Worm (Caenorhabditis elegans) whole organism, young adult: ENCODE data around the gene glb-29.

Experiments used
- B0019.2 ChIP-seq: fragments of 200-800 bp; sonication (Bioruptor generic); conservative IDR thresholded peaks from 2 replicates; pipeline ENCODE4 v1.3.6; 2022; ENCODE audit warnings: missing genetic modification reagents, missing genetic modification characterization, missing compliant biosample characterization
- C06A6.2 ChIP-seq: fragments of 200-800 bp; sonication (Bioruptor generic); conservative IDR thresholded peaks from 2 replicates; pipeline ENCODE4 v1.3.6; 2022; ENCODE audit warnings: missing genetic modification characterization, missing compliant biosample characterization
- C17E4.6 ChIP-seq: fragments of 200-800 bp; sonication (Bioruptor generic); IDR thresholded peaks from 2 replicates; pipeline ENCODE4 v1.3.6; 2022; ENCODE audit warnings: missing genetic modification reagents, missing genetic modification characterization, missing compliant biosample characterization
- F22D6.2 ChIP-seq: sonication (generic microtip); optimal IDR thresholded peaks from 2 replicates; lab custom pipeline; 2016; ENCODE audit warnings: mild to moderate bottlenecking, missing genetic modification characterization, missing compliant biosample characterization
- F33H1.4 ChIP-seq: fragments of 200-800 bp; sonication (Bioruptor generic); IDR thresholded peaks from 2 replicates; pipeline ENCODE4 v1.3.6; 2022; ENCODE audit warnings: missing genetic modification reagents, missing genetic modification characterization, missing compliant biosample characterization
- F37B4.10 ChIP-seq: fragments of 200-800 bp; sonication (Bioruptor generic); IDR thresholded peaks from 2 replicates; pipeline ENCODE4 v1.3.6; 2022; ENCODE audit warnings: missing genetic modification characterization, missing compliant biosample characterization
- F39B2.1 ChIP-seq: fragments of 200-800 bp; sonication (Bioruptor generic); IDR thresholded peaks from 2 replicates; pipeline ENCODE4 v1.3.6; 2022; ENCODE audit warnings: missing genetic modification reagents, missing genetic modification characterization, missing compliant biosample characterization
- F52B5.7 ChIP-seq: sonication (generic microtip); optimal IDR thresholded peaks from 2 replicates; lab custom pipeline; 2016; ENCODE audit warnings: mild to moderate bottlenecking, missing genetic modification characterization, missing compliant biosample characterization
- F57A8.1 ChIP-seq: fragments of 200-800 bp; sonication (Bioruptor generic); optimal IDR thresholded peaks from 2 replicates; lab custom pipeline; 2018; ENCODE audit warnings: mild to moderate bottlenecking, missing genetic modification characterization, moderate library complexity, missing compliant biosample characterization
- K11D2.4 ChIP-seq: fragments of 200-800 bp; sonication (Bioruptor generic); IDR thresholded peaks from 2 replicates; pipeline ENCODE4 v1.3.6; 2022; ENCODE audit warnings: missing genetic modification reagents, missing genetic modification characterization, missing compliant biosample characterization
- T07F8.4 ChIP-seq: sonication (generic microtip); optimal IDR thresholded peaks from 2 replicates; lab custom pipeline; 2016; ENCODE audit warnings: mild to moderate bottlenecking, missing genetic modification characterization, moderate library complexity, missing compliant biosample characterization
- Y53F4B.3 ChIP-seq: fragments of 200-800 bp; sonication (Bioruptor generic); IDR thresholded peaks from 2 replicates; pipeline ENCODE4 v1.3.6; 2022; ENCODE audit warnings: missing genetic modification reagents, missing genetic modification characterization, missing compliant biosample characterization
- Y67H2A.10 ChIP-seq: fragments of 200-800 bp; sonication (Bioruptor generic); conservative IDR thresholded peaks from 2 replicates; pipeline ENCODE4 v1.3.6; 2022; ENCODE audit warnings: missing genetic modification reagents, missing genetic modification characterization, missing compliant biosample characterization
- Y79H2A.3 ChIP-seq: fragments of 200-800 bp; sonication (Bioruptor generic); conservative IDR thresholded peaks from 2 replicates; pipeline ENCODE4 v1.3.6; 2022; ENCODE audit warnings: missing genetic modification reagents, missing genetic modification characterization, missing compliant biosample characterization
- ZK185.1 ChIP-seq: sonication (generic microtip); optimal IDR thresholded peaks from 2 replicates; lab custom pipeline; 2016; ENCODE audit warnings: mild to moderate bottlenecking, missing genetic modification characterization, missing compliant biosample characterization; ENCODE audit not compliant: poor library complexity, severe bottlenecking
- akir-1 ChIP-seq: fragments of 200-800 bp; sonication (Bioruptor generic); optimal IDR thresholded peaks from 2 replicates; lab custom pipeline; 2018; ENCODE audit warnings: mild to moderate bottlenecking, missing genetic modification characterization, moderate library complexity, missing compliant biosample characterization
- ama-1 ChIP-seq, 3 experiments: fragments of 150-350 bp in 1 of 3; sonication (generic microtip) in 2 of 3; optimal IDR thresholded peaks; 2 replicates each; lab custom pipeline; 2014 to 2018; ENCODE audit warnings: missing biosample characterization in 2 of 3, missing genetic modification characterization in 2 of 3, missing genetic modification reagents in 2 of 3
- attf-3 ChIP-seq: fragments of 200-800 bp; sonication (Bioruptor generic); conservative IDR thresholded peaks from 2 replicates; pipeline ENCODE4 v1.3.6; 2022; ENCODE audit warnings: missing genetic modification reagents, missing genetic modification characterization, missing compliant biosample characterization
- bed-2 ChIP-seq: fragments of 200-800 bp; sonication (Bioruptor generic); IDR thresholded peaks from 2 replicates; pipeline ENCODE4 v1.3.6; 2022; ENCODE audit warnings: missing genetic modification reagents, missing genetic modification characterization, missing compliant biosample characterization
- ccch-3 ChIP-seq: fragments of 200-800 bp; sonication (Bioruptor generic); optimal IDR thresholded peaks from 2 replicates; lab custom pipeline; 2018; ENCODE audit warnings: mild to moderate bottlenecking, missing genetic modification characterization, missing compliant biosample characterization
- cebp-2 ChIP-seq: fragments of 200-800 bp; sonication (Bioruptor generic); IDR thresholded peaks from 2 replicates; pipeline ENCODE4 v1.3.6; 2022; ENCODE audit warnings: missing genetic modification characterization, missing compliant biosample characterization
- ceh-40 ChIP-seq: fragments of 200-800 bp; sonication (Bioruptor generic); IDR thresholded peaks from 2 replicates; pipeline ENCODE4 v1.3.6; 2022; ENCODE audit warnings: missing genetic modification characterization, missing compliant biosample characterization
- ceh-79 ChIP-seq: sonication (generic microtip); optimal IDR thresholded peaks from 2 replicates; lab custom pipeline; 2017; ENCODE audit warnings: mild to moderate bottlenecking, missing genetic modification characterization, missing compliant biosample characterization
- die-1 ChIP-seq: sonication (generic microtip); optimal IDR thresholded peaks from 2 replicates; lab custom pipeline; 2016; ENCODE audit warnings: missing genotype, mild to moderate bottlenecking, missing genetic modification characterization, missing compliant biosample characterization
- egl-18 ChIP-seq: fragments of 200-800 bp; sonication (Bioruptor generic); IDR thresholded peaks from 2 replicates; pipeline ENCODE4 v1.3.6; 2022; ENCODE audit warnings: missing genetic modification reagents, missing genetic modification characterization, missing compliant biosample characterization
- egrh-3 ChIP-seq: fragments of 200-800 bp; sonication (Bioruptor generic); IDR thresholded peaks from 2 replicates; pipeline ENCODE4 v1.3.6; 2022; ENCODE audit warnings: missing genetic modification reagents, missing genetic modification characterization, missing compliant biosample characterization
- ekl-4 ChIP-seq: fragments of 200-800 bp; sonication (Bioruptor generic); IDR thresholded peaks from 2 replicates; pipeline ENCODE4 v1.3.6; 2022; ENCODE audit warnings: missing genetic modification reagents, missing genetic modification characterization, missing compliant biosample characterization
- hmg-1.2 ChIP-seq: fragments of 200-800 bp; sonication (Bioruptor generic); IDR thresholded peaks from 2 replicates; pipeline ENCODE4 v1.3.6; 2022; ENCODE audit warnings: missing genetic modification reagents, missing genetic modification characterization, missing compliant biosample characterization
- lin-26 ChIP-seq: fragments of 200-800 bp; sonication (Bioruptor generic); IDR thresholded peaks from 2 replicates; pipeline ENCODE4 v1.3.6; 2022; ENCODE audit warnings: missing genetic modification reagents, missing genetic modification characterization, missing compliant biosample characterization
- madf-8 ChIP-seq: fragments of 200-800 bp; sonication (Bioruptor generic); conservative IDR thresholded peaks from 2 replicates; pipeline ENCODE4 v1.3.6; 2022; ENCODE audit warnings: missing genetic modification reagents, missing genetic modification characterization, missing compliant biosample characterization
- mcd-1 ChIP-seq: fragments of 200-800 bp; sonication (Bioruptor generic); IDR thresholded peaks from 2 replicates; pipeline ENCODE4 v1.3.6; 2022; ENCODE audit warnings: missing genetic modification reagents, missing genetic modification characterization, missing compliant biosample characterization
- mes-4 ChIP-seq: sonication (generic microtip); optimal IDR thresholded peaks from 2 replicates; lab custom pipeline; 2016; ENCODE audit warnings: missing genotype, missing genetic modification characterization, missing compliant biosample characterization
- nhr-120 ChIP-seq: fragments of 200-800 bp; sonication (Bioruptor generic); IDR thresholded peaks from 2 replicates; pipeline ENCODE4 v1.3.6; 2022; ENCODE audit warnings: missing genetic modification characterization, missing compliant biosample characterization
- nhr-27 ChIP-seq: fragments of 200-800 bp; sonication (Bioruptor generic); optimal IDR thresholded peaks from 2 replicates; lab custom pipeline; 2018; ENCODE audit warnings: mild to moderate bottlenecking, missing genetic modification characterization, moderate library complexity, missing compliant biosample characterization
- nhr-80 ChIP-seq: sonication (generic microtip); optimal IDR thresholded peaks from 2 replicates; lab custom pipeline; 2016; ENCODE audit warnings: missing genetic modification characterization, missing compliant biosample characterization
- rcor-1 ChIP-seq: fragments of 200-800 bp; sonication (Bioruptor generic); IDR thresholded peaks from 2 replicates; pipeline ENCODE4 v1.3.6; 2022; ENCODE audit warnings: missing genetic modification reagents, missing genetic modification characterization, missing compliant biosample characterization
- rec-8 ChIP-seq, 2 experiments: sonication (generic microtip); optimal IDR thresholded peaks; 2 replicates each; lab custom pipeline; 2016; ENCODE audit warnings: mild to moderate bottlenecking in 2 of 2, missing genetic modification characterization in 2 of 2, missing genetic modification reagents in 2 of 2, missing genotype in 2 of 2, missing biosample characterization in 1 of 2, missing compliant biosample characterization in 1 of 2, moderate library complexity in 1 of 2
- repo-1 ChIP-seq: sonication (generic microtip); optimal IDR thresholded peaks from 2 replicates; lab custom pipeline; 2017; ENCODE audit warnings: mild to moderate bottlenecking, missing genetic modification characterization, missing compliant biosample characterization
- rpc-1 ChIP-seq, 2 experiments: fragments of 150-350 bp in 1 of 2; sonication (generic microtip) in 1 of 2; optimal IDR thresholded peaks; 2 replicates each; lab custom pipeline; 2014 to 2018; ENCODE audit warnings: missing biosample characterization in 1 of 2, missing genetic modification characterization in 1 of 2, missing genetic modification reagents in 1 of 2, missing genotype in 1 of 2
- sea-2 ChIP-seq: fragments of 200-800 bp; sonication (Bioruptor generic); IDR thresholded peaks from 2 replicates; pipeline ENCODE4 v1.3.6; 2022; ENCODE audit warnings: missing genetic modification characterization, missing compliant biosample characterization
- snpc-1.1 ChIP-seq: sonication (generic microtip); optimal IDR thresholded peaks from 2 replicates; lab custom pipeline; 2017; ENCODE audit warnings: missing genetic modification characterization, mild to moderate bottlenecking, missing compliant biosample characterization, antibody characterized with exemption, moderate library complexity, missing genotype, missing genetic modification reagents; ENCODE audit not compliant: insufficient read depth
- somi-1 ChIP-seq: fragments of 200-800 bp; sonication (Bioruptor generic); optimal IDR thresholded peaks from 2 replicates; lab custom pipeline; 2018; ENCODE audit warnings: mild to moderate bottlenecking, missing genetic modification characterization, missing compliant biosample characterization
- tbp1 ChIP-seq: fragments of 200-800 bp; sonication (Bioruptor generic); optimal IDR thresholded peaks from 2 replicates; lab custom pipeline; 2018; ENCODE audit warnings: mild to moderate bottlenecking, missing genetic modification characterization, missing compliant biosample characterization
- tbx-9 ChIP-seq: sonication (generic microtip); optimal IDR thresholded peaks from 2 replicates; lab custom pipeline; 2016; ENCODE audit warnings: borderline replicate concordance, missing genetic modification characterization, inconsistent platforms, missing compliant biosample characterization
- zim-3 ChIP-seq: sonication (generic microtip); optimal IDR thresholded peaks from 2 replicates; lab custom pipeline; 2017; ENCODE audit warnings: mild to moderate bottlenecking, missing genetic modification characterization, moderate library complexity, missing compliant biosample characterization
- ztf-3 ChIP-seq: fragments of 200-800 bp; sonication (Bioruptor generic); optimal IDR thresholded peaks from 2 replicates; lab custom pipeline; 2018; ENCODE audit warnings: mild to moderate bottlenecking, missing genetic modification characterization, missing compliant biosample characterization
- ztf-6 ChIP-seq: fragments of 200-800 bp; sonication (Bioruptor generic); IDR thresholded peaks from 2 replicates; pipeline ENCODE4 v1.3.6; 2022; ENCODE audit warnings: missing genetic modification reagents, missing genetic modification characterization, missing compliant biosample characterization

glb-29 gene

ce11 chrII:11960596-11961217 lies 48.2 kb upstream of the glb-29 start (continued):
- peak; percentile 99 for TF ChIP-seq F52B5.7
- peak; percentile 91 for TF ChIP-seq Y67H2A.10 (GFP tag; lab: Robert Waterston, UW)
- peak; percentile 98 for TF ChIP-seq die-1 (tag; lab: Kevin White, UChicago)
- TF ChIP-seq C06A6.2 (GFP tag; lab: Robert Waterston, UW) = peak; percentile 83
- TF ChIP-seq T07F8.4 = peak; percentile 95
- TF ChIP-seq bed-2 (GFP tag; lab: Robert Waterston, UW) = peak; percentile 92
- TF ChIP-seq ccch-3 (GFP tag; lab: Kevin White, UChicago) = peak; percentile 80
- peak; percentile 99 for TF ChIP-seq F57A8.1 (GFP tag; lab: Kevin White, UChicago)
- peak; percentile 92 for TF ChIP-seq ztf-6 (GFP tag; lab: Robert Waterston, UW)
- peak; percentile 93 for TF ChIP-seq rcor-1
- peak; percentile 98 for TF ChIP-seq F37B4.10
- peak; percentile 100 for TF ChIP-seq tbp1
- peak; percentile 96 for TF ChIP-seq repo-1 (tag; lab: Kevin White, UChicago)
- TF ChIP-seq ztf-3 (GFP tag; lab: Kevin White, UChicago) = peak; percentile 84
- TF ChIP-seq hmg-1.2 (GFP tag; lab: Robert Waterston, UW) = peak; percentile 92
- TF ChIP-seq egrh-3 (GFP tag; lab: Robert Waterston, UW) = peak; percentile 99
- TF ChIP-seq nhr-80 = peak; percentile 71
- peak; percentile 80 for TF ChIP-seq F22D6.2 (tag; lab: Kevin White, UChicago)
- peak; percentile 95 for TF ChIP-seq C17E4.6 (GFP tag; lab: Robert Waterston, UW)
- TF ChIP-seq egl-18 (GFP tag; lab: Robert Waterston, UW) = peak; percentile 92
- TF ChIP-seq F39B2.1 (GFP tag; lab: Robert Waterston, UW) = peak; percentile 92
- TF ChIP-seq tbx-9 (tag; lab: Kevin White, UChicago) = peak; percentile 97
- TF ChIP-seq sea-2 = peak; percentile 96
- peak; percentile 89 for TF ChIP-seq Y53F4B.3 (GFP tag; lab: Robert Waterston, UW)
- TF ChIP-seq Y79H2A.3 (GFP tag; lab: Robert Waterston, UW) = peak; percentile 94
- TF ChIP-seq lin-26 (GFP tag; lab: Robert Waterston, UW) = peak; percentile 100
- TF ChIP-seq nhr-27 (tag; lab: Kevin White, UChicago) = peak; percentile 99
- TF ChIP-seq attf-3 = peak; percentile 85
- peak; percentile 99 for TF ChIP-seq zim-3 (tag; lab: Kevin White, UChicago)
- TF ChIP-seq mcd-1 = peak; percentile 93
- TF ChIP-seq madf-8 (GFP tag; lab: Robert Waterston, UW) = peak; percentile 77
- peak; percentile 96 for TF ChIP-seq ceh-40 (GFP tag; lab: Robert Waterston, UW)
- TF ChIP-seq B0019.2 (GFP tag; lab: Robert Waterston, UW) = peak; percentile 87
- peak; percentile 75 for TF ChIP-seq akir-1 (GFP tag; lab: Kevin White, UChicago)
- TF ChIP-seq nhr-120 (GFP tag; lab: Robert Waterston, UW) = peak; percentile 99
- TF ChIP-seq ZK185.1 (tag; lab: Kevin White, UChicago) = peak; percentile 93
- peak; percentile 87 for TF ChIP-seq K11D2.4 (GFP tag; lab: Robert Waterston, UW)
- TF ChIP-seq F33H1.4 (GFP tag; lab: Robert Waterston, UW) = peak; percentile 76
- TF ChIP-seq ceh-79 = peak; percentile 97
- peak; percentile 89 for TF ChIP-seq rpc-1 (optimal IDR thresholded peaks at IDR 0.05; lab: Kevin White, UChicago)
- peak; percentile 96 for TF ChIP-seq rpc-1 (tag; optimal IDR thresholded peaks at IDR 0.05; lab: Kevin White, UChicago)
- peak; percentile 95 for TF ChIP-seq somi-1
- TF ChIP-seq snpc-1.1 (tag; lab: Kevin White, UChicago) = peak; percentile 77
- TF ChIP-seq mes-4 (tag; lab: Kevin White, UChicago) = peak; percentile 95
- TF ChIP-seq ekl-4 (GFP tag; lab: Robert Waterston, UW) = peak; percentile 96
- TF ChIP-seq ama-1 (optimal IDR thresholded peaks at IDR 0.05; lab: Kevin White, UChicago) = no peak
- peak; percentile 90 to 96 for TF ChIP-seq ama-1 (GFP tag; optimal IDR thresholded peaks at IDR 0.05; lab: Kevin White, UChicago)
- TF ChIP-seq cebp-2 (GFP tag; lab: Robert Waterston, UW) = peak; percentile 100
- peak; percentile 96 to 99 for TF ChIP-seq rec-8 (tag; optimal IDR thresholded peaks at IDR 0.05; lab: Kevin White, UChicago)
